Worm (Caenorhabditis elegans): Measurements from ENCODE around the gene nhr-13.

nhr-13 gene

DNA sequence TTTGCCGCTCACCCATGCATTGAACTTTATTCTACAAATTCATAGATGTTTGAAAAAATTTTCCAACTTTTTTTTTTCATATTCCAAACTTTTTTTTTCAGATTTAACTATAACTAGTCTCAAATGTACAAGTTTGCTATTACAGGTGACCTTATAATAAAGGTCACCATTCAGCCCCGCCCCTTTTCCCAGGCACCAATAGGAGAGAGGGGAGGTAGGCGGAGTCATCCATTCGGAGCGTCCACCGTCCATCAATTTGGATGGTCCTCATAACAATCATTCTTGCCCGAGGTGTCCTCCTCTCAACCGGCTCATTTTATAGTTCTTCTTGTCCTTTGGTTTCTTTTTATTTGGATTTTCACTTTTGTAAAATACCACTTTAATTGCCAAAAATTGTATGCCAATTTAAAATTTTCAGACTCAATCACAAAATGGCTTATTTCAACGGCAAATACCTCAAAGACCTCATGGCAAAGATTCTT is 4.4 kb upstream of the nhr-13 start, which contains the start of gene Y5H2B.3:
Gene Y5H2B.3, plus strand, starts transcription at position 432 of the 482 bp plus-strand sequence.
- no peak for TF ChIP-seq tab-1 (GFP tag; IDR thresholded peaks at IDR 0.05)
- TF ChIP-seq flt-1 (GFP tag; IDR thresholded peaks at IDR 0.05): no peak
- no peak for TF ChIP-seq med-1 (GFP tag; optimal IDR thresholded peaks at IDR 0.05; ENCODE audit: insufficient read depth)
- no peak for TF ChIP-seq T22C8.4 (GFP tag; IDR thresholded peaks at IDR 0.05)
- TF ChIP-seq klf-2 (GFP tag; conservative IDR thresholded peaks at IDR 0.05): no peak
- no peak for TF ChIP-seq cog-1 (tag; optimal IDR thresholded peaks at IDR 0.05)
- TF ChIP-seq ztf-29 (GFP tag; IDR thresholded peaks at IDR 0.05): no peak
- TF ChIP-seq ref-1 (GFP tag; conservative IDR thresholded peaks at IDR 0.05): no peak
- no peak for TF ChIP-seq ztf-23 (GFP tag; IDR thresholded peaks at IDR 0.05)

DNA sequence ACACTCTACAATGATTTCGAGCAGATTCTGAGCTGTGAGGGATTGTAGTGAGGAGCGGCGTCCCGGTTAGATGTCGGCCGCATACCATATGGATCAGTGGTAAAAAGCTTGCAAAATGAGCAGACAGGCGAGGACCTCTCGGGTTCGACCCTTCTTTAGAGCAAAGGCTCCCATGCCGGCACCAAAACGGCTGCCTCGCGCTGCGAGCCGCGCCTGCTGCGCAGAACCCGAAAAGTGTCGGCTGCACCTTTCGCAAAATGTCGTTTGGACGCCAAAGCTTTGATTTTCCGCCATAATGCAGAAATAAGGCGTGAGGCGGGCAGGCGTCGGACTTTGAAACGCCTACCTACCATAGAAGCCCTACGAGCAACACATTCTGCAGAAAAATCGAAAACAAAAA is 1.9 kb upstream of the nhr-13 start:
- TF ChIP-seq tab-1 (GFP tag; IDR thresholded peaks at IDR 0.05) (no peak), ztf-23 (GFP tag; IDR thresholded peaks at IDR 0.05) (no peak), med-1 (GFP tag; optimal IDR thresholded peaks at IDR 0.05; ENCODE audit: insufficient read depth) (no peak), klf-2 (GFP tag; conservative IDR thresholded peaks at IDR 0.05) (no peak), ztf-29 (GFP tag; IDR thresholded peaks at IDR 0.05) (no peak), cog-1 (tag; optimal IDR thresholded peaks at IDR 0.05) (no peak), flt-1 (GFP tag; IDR thresholded peaks at IDR 0.05) (no peak), ref-1 (GFP tag; conservative IDR thresholded peaks at IDR 0.05) (no peak), T22C8.4 (GFP tag; IDR thresholded peaks at IDR 0.05) (no peak)

DNA sequence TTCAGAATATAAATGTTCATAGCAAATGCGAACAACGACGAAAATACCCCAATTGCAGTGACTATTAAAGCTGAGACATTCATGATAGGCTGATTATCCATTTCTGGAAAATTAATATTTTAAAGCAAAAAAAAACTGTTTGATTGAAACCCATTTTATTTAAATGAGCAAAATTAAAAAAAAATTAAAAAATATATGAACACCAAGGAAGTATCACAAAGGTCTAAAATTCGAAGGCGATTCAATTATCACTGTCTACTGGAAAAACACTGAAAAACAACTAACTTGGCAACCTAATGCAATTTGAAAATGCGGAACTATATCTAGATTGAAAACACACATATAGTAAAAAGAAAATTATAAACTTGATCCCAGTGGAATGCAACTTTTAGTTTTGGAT is 1.2 kb upstream of the nhr-13 start, which contains the start of gene srbc-42:
Gene srbc-42, minus strand, starts transcription at position 101 of the 400 bp plus-strand sequence.
- no peak for TF ChIP-seq T22C8.4 (GFP tag; IDR thresholded peaks at IDR 0.05)
- no peak for TF ChIP-seq cog-1 (tag; optimal IDR thresholded peaks at IDR 0.05)
- no peak for TF ChIP-seq tab-1 (GFP tag; IDR thresholded peaks at IDR 0.05)

DNA sequence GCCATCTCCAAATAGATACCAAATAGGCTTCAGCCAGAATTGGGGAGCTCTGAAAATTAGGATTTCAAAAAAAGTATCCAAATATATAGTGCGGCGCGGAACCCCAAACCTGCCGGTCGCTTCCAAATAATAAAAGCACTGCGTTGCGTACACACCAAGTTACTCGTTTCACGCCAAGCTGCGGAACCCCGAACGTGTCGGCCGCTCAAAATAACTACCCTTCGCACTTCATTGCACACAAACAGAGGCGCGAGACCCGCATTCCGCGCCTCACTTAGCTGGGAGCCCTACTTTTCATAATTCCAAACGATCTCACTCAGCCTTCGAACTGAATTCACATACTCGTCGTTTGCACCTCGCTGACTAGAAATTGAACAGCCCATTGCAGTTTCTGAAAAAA is 7.3 kb downstream of the nhr-13 start:
- TF ChIP-seq ref-1 (GFP tag; conservative IDR thresholded peaks at IDR 0.05): no peak
- no peak for TF ChIP-seq ztf-23 (GFP tag; IDR thresholded peaks at IDR 0.05)
- no peak for TF ChIP-seq tab-1 (GFP tag; IDR thresholded peaks at IDR 0.05)
- TF ChIP-seq klf-2 (GFP tag; conservative IDR thresholded peaks at IDR 0.05): no peak
- TF ChIP-seq flt-1 (GFP tag; IDR thresholded peaks at IDR 0.05): no peak
- TF ChIP-seq med-1 (GFP tag; optimal IDR thresholded peaks at IDR 0.05; ENCODE audit: insufficient read depth): no peak
- TF ChIP-seq cog-1 (tag; optimal IDR thresholded peaks at IDR 0.05): no peak
- no peak for TF ChIP-seq ztf-29 (GFP tag; IDR thresholded peaks at IDR 0.05)
- TF ChIP-seq T22C8.4 (GFP tag; IDR thresholded peaks at IDR 0.05): no peak

DNA sequence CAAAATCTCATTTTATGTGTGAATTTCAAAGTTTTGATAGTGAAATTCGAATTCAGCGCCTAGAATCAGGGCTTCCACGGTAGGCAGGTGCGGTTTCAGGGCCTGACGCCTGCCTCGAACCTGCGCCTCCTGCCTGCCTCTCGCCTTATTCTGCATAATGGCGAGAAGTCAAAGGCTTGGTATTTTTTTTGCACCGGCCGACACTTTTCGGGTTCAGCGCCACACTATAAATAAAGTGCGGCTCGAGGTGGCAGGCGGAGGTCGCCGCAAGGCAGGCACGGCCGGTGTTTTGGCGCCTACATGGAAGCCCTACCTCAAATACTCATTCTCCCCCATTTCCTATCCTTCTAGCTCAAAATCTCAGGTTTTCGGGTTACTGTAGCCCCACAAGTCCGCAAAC is 8.1 kb downstream of the nhr-13 start:
- TF ChIP-seq klf-2 (GFP tag; conservative IDR thresholded peaks at IDR 0.05) (no peak), T22C8.4 (GFP tag; IDR thresholded peaks at IDR 0.05) (no peak), cog-1 (tag; optimal IDR thresholded peaks at IDR 0.05) (no peak)

DNA sequence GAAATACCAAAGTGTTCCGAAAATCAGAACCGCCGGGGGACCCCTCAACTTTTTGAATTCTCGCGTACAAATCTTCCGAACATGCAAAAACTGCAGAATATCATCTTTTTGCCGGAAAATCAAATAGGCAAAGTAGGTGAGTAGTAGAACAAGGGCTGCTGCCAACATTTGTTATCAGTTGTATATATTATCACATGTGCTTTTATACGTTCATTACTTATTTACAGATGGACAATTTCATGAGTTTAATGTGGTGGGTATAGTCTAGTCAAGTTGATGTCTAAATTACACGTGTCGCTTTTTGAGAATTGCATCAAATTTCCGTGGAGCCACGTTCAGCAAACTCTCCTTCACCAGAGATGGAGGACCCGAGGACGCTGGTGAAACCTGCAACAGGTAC is 9.0 kb downstream of the nhr-13 start, which contains the start of gene cyp-32B1:
Gene cyp-32B1, minus strand, starts transcription at position 176 of the 400 bp plus-strand sequence.
- no peak for TF ChIP-seq T22C8.4 (GFP tag; IDR thresholded peaks at IDR 0.05)
- no peak for TF ChIP-seq flt-1 (GFP tag; IDR thresholded peaks at IDR 0.05)
- TF ChIP-seq tab-1 (GFP tag; IDR thresholded peaks at IDR 0.05): no peak
- no peak for TF ChIP-seq klf-2 (GFP tag; conservative IDR thresholded peaks at IDR 0.05)
- no peak for TF ChIP-seq med-1 (GFP tag; optimal IDR thresholded peaks at IDR 0.05; ENCODE audit: insufficient read depth)
- no peak for TF ChIP-seq cog-1 (tag; optimal IDR thresholded peaks at IDR 0.05)
- no peak for TF ChIP-seq ztf-23 (GFP tag; IDR thresholded peaks at IDR 0.05)
- no peak for TF ChIP-seq ztf-29 (GFP tag; IDR thresholded peaks at IDR 0.05)
- TF ChIP-seq ref-1 (GFP tag; conservative IDR thresholded peaks at IDR 0.05): no peak

DNA sequence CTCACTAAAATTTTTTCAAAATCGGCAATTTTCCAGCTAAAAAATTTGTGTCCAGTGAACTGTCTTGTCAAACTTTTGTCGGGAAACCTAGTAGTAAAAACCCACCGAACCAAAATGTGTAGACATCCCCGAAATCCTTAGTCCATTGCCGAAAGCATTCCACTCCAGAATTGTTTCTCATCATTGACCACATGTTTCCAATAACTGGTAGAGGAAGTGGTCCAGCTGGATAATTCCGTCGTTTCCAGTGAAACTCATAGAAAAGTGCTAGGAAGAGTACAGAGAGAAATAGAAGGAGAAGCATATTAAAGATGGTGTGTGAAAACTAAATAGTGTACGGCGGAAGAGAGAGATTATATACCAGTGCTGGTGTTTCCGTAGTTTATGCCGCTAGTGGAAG is 11.8 kb downstream of the nhr-13 start, which contains the start of gene cyp-33C12:
Gene cyp-33C12, minus strand, starts transcription at position 321 of the 400 bp plus-strand sequence.
- TF ChIP-seq cog-1 (tag; optimal IDR thresholded peaks at IDR 0.05): no peak
- TF ChIP-seq klf-2 (GFP tag; conservative IDR thresholded peaks at IDR 0.05): no peak
- no peak for TF ChIP-seq flt-1 (GFP tag; IDR thresholded peaks at IDR 0.05)
- TF ChIP-seq ztf-23 (GFP tag; IDR thresholded peaks at IDR 0.05): no peak
- TF ChIP-seq ztf-29 (GFP tag; IDR thresholded peaks at IDR 0.05): no peak
- TF ChIP-seq tab-1 (GFP tag; IDR thresholded peaks at IDR 0.05): no peak
- TF ChIP-seq T22C8.4 (GFP tag; IDR thresholded peaks at IDR 0.05): no peak
- no peak for TF ChIP-seq med-1 (GFP tag; optimal IDR thresholded peaks at IDR 0.05; ENCODE audit: insufficient read depth)
- no peak for TF ChIP-seq ref-1 (GFP tag; conservative IDR thresholded peaks at IDR 0.05)

DNA sequence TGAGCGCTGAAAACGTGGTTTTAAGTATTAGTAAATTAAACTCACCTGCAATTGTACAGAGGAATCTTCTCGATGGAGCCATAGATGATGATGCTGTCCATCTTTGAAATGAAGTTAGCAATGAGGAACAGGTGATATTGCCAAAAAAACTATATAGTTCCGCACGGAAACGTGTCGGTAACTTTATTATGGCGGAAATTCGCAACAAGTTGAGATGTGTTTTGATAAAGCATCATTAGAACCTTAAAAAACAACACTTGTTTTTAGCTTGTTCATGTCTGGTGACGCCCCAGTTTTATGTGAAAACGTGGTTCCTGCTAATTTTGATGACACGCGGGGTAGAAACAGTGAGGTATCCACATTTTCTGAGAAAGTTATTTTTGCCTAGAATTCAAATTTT is 13.9 kb downstream of the nhr-13 start, which contains the start of gene srt-40:
Gene srt-40, minus strand, starts transcription at position 101 of the 400 bp plus-strand sequence.
- no peak for TF ChIP-seq klf-2 (GFP tag; conservative IDR thresholded peaks at IDR 0.05)
- TF ChIP-seq ztf-29 (GFP tag; IDR thresholded peaks at IDR 0.05): no peak
- TF ChIP-seq med-1 (GFP tag; optimal IDR thresholded peaks at IDR 0.05; ENCODE audit: insufficient read depth): no peak
- TF ChIP-seq ztf-23 (GFP tag; IDR thresholded peaks at IDR 0.05): no peak
- TF ChIP-seq cog-1 (tag; optimal IDR thresholded peaks at IDR 0.05): no peak
- TF ChIP-seq T22C8.4 (GFP tag; IDR thresholded peaks at IDR 0.05): no peak
- TF ChIP-seq flt-1 (GFP tag; IDR thresholded peaks at IDR 0.05): no peak
- no peak for TF ChIP-seq tab-1 (GFP tag; IDR thresholded peaks at IDR 0.05)
- TF ChIP-seq ref-1 (GFP tag; conservative IDR thresholded peaks at IDR 0.05): no peak

DNA sequence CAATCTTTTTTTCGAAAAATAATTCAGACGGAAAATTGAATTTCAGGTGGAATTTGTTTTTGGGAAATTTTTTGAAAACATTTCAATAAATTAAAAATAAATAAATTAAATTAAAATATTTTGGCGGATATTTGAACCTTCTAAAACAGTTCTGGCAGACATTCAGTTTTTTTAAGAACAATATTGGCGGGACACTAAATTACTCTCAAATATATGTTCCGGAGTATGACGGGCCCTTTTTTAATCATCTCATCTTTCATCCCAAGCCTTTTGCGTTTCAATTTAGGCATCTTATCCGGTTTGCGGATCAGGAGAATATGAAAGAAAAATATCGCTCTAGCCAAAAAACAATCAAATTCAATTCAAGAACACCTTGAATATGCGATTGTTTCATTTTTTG is 14.5 kb downstream of the nhr-13 start, which contains the start of gene svh-11:
Gene svh-11, plus strand, starts transcription at position 301 of the 400 bp plus-strand sequence.
- no peak for TF ChIP-seq tab-1 (GFP tag; IDR thresholded peaks at IDR 0.05)
- TF ChIP-seq T22C8.4 (GFP tag; IDR thresholded peaks at IDR 0.05): no peak
- no peak for TF ChIP-seq cog-1 (tag; optimal IDR thresholded peaks at IDR 0.05)
- no peak for TF ChIP-seq flt-1 (GFP tag; IDR thresholded peaks at IDR 0.05)

DNA sequence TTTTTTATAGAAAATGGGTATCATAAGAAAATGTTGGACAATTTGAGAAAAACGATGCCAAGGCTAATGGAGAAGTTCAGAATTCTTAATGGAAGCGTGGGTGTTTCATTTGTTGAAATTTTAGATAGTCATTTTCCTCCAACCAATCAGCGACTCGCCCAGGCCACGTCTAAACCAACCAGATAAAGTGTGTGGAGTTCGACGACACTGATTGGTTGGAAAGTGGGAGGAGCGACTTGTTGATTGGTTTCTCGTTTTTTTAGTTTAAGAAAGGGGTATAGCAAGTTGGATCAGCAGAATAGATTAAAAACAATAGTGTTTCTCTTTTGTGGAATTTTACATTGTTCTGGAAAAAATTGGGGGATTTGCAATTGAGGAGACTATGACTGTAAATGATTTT is 15.2 kb downstream of the nhr-13 start:
- no peak for TF ChIP-seq cog-1 (tag; optimal IDR thresholded peaks at IDR 0.05)
- TF ChIP-seq ztf-23 (GFP tag; IDR thresholded peaks at IDR 0.05): no peak

Measured in whole organism, midembryonic.